Fruit fly (Drosophila melanogaster): ENCODE data around the gene Adar.

The Adar gene

dm6 chrX:1773532-1774346 lies at the start of gene Adar, which contains the start of gene prage:
Gene Adar, plus strand, starts transcription at chrX:1773725.
Gene prage, plus strand, starts transcription at chrX:1773719.
- TF ChIP-seq CG6808 (GFP tag; optimal IDR thresholded peaks at IDR 0.05), result no peak
- peak; percentile 4 for TF ChIP-seq Ets21C (GFP tag; optimal IDR thresholded peaks at IDR 0.05)
- peak; percentile 77 for TF ChIP-seq Eip78C (GFP tag)
- no peak for TF ChIP-seq CG6276 (GFP tag; optimal IDR thresholded peaks at IDR 0.05)
- TF ChIP-seq CG31627 (GFP tag; optimal IDR thresholded peaks at IDR 0.05), result peak; percentile 7
- TF ChIP-seq Smox (GFP tag; optimal IDR thresholded peaks at IDR 0.05), result peak; percentile 12
- TF ChIP-seq OdsH (GFP tag; optimal IDR thresholded peaks at IDR 0.05), result no peak
- peak; percentile 20 for TF ChIP-seq topi (GFP tag; optimal IDR thresholded peaks at IDR 0.05)
- TF ChIP-seq Met (GFP tag; optimal IDR thresholded peaks at IDR 0.05), result peak; percentile 47
- no peak for TF ChIP-seq spab (GFP tag; optimal IDR thresholded peaks at IDR 0.05)
- TF ChIP-seq CG8319 (GFP tag; optimal IDR thresholded peaks at IDR 0.05), result no peak
- TF ChIP-seq Sox14 (GFP tag; optimal IDR thresholded peaks at IDR 0.05), result no peak
- TF ChIP-seq CG3032 (tag; optimal IDR thresholded peaks at IDR 0.05), result peak; percentile 3
- TF ChIP-seq Gug (GFP tag; IDR thresholded peaks at IDR 0.05), result no peak
- peak; percentile 47 for TF ChIP-seq cyc (GFP tag; optimal IDR thresholded peaks at IDR 0.05)
- TF ChIP-seq fkh (GFP tag; optimal IDR thresholded peaks at IDR 0.05), result peak; percentile 87
- no peak for TF ChIP-seq svp (GFP tag)
- TF ChIP-seq Hr4 (GFP tag; optimal IDR thresholded peaks at IDR 0.05), result peak; percentile 5

- TF ChIP-seq CG6854 (GFP tag; optimal IDR thresholded peaks at IDR 0.05) (no peak), CG11294 (GFP tag; IDR thresholded peaks at IDR 0.05) (no peak), CG31627 (GFP tag; optimal IDR thresholded peaks at IDR 0.05) (no peak), Sox15 (GFP tag; optimal IDR thresholded peaks at IDR 0.05) (no peak), Eip93F (GFP tag; optimal IDR thresholded peaks at IDR 0.05) (no peak), CG3919 (GFP tag; optimal IDR thresholded peaks at IDR 0.05) (no peak), pdm3 (GFP tag; optimal IDR thresholded peaks at IDR 0.05) (no peak), CG34406 (GFP tag; optimal IDR thresholded peaks at IDR 0.05) (no peak), eg (GFP tag; IDR thresholded peaks at IDR 0.05) (no peak), CG11762 (GFP tag; optimal IDR thresholded peaks at IDR 0.05; ENCODE audit: insufficient read depth) (no peak), Gug (GFP tag; IDR thresholded peaks at IDR 0.05) (no peak), CG3032 (tag; optimal IDR thresholded peaks at IDR 0.05) (no peak), vri (GFP tag; optimal IDR thresholded peaks at IDR 0.05) (no peak), ss (GFP tag; optimal IDR thresholded peaks at IDR 0.05) (no peak), fd85E (GFP tag; optimal IDR thresholded peaks at IDR 0.05) (no peak), Sox14 (GFP tag; optimal IDR thresholded peaks at IDR 0.05) (no peak)
Observed at dm6 chrX:1735083-1735482, 38.4 kb upstream of the Adar start.

- TF ChIP-seq achi (GFP tag; optimal IDR thresholded peaks at IDR 0.05), result no peak
- TF ChIP-seq CG6163 (GFP tag; IDR thresholded peaks at IDR 0.05), result no peak
- TF ChIP-seq spab (GFP tag; optimal IDR thresholded peaks at IDR 0.05), result no peak
- no peak for TF ChIP-seq vri (GFP tag; optimal IDR thresholded peaks at IDR 0.05)
- no peak for TF ChIP-seq Hr4 (GFP tag; optimal IDR thresholded peaks at IDR 0.05)
- no peak for TF ChIP-seq pdm3 (GFP tag; optimal IDR thresholded peaks at IDR 0.05)
- no peak for TF ChIP-seq Blimp-1 (GFP tag; optimal IDR thresholded peaks at IDR 0.05)
- no peak for TF ChIP-seq fd59A (GFP tag; optimal IDR thresholded peaks at IDR 0.05)
- TF ChIP-seq CG3919 (GFP tag; optimal IDR thresholded peaks at IDR 0.05), result no peak
- no peak for TF ChIP-seq Lpt (GFP tag; optimal IDR thresholded peaks at IDR 0.05)
- TF ChIP-seq CG6792 (GFP tag; optimal IDR thresholded peaks at IDR 0.05), result no peak
- no peak for TF ChIP-seq eg (GFP tag; IDR thresholded peaks at IDR 0.05)
- TF ChIP-seq CG8319 (GFP tag; optimal IDR thresholded peaks at IDR 0.05), result no peak
- TF ChIP-seq CG1621 (tag; optimal IDR thresholded peaks at IDR 0.05), result no peak
Observed at dm6 chrX:1753938-1754566, 19.5 kb upstream of the Adar start, which contains the start of gene Scgdelta. Gene Scgdelta, minus strand, starts transcription at chrX:1754065.
